Worm (Caenorhabditis elegans) whole organism, midembryonic: ENCODE results near the gene smi-1.

ENCODE experiments used
- T22C8.4 ChIP-seq: fragments of 200-800 bp; sonication (Bioruptor generic); IDR thresholded peaks from 2 replicates; pipeline ENCODE4 v1.3.6; 2022; ENCODE audit warnings: missing genetic modification characterization, missing compliant biosample characterization
- cog-1 ChIP-seq: sonication (generic microtip); optimal IDR thresholded peaks from 2 replicates; lab custom pipeline; 2016; ENCODE audit warnings: missing genetic modification characterization, missing compliant biosample characterization
- flt-1 ChIP-seq: fragments of 200-800 bp; sonication (Bioruptor generic); IDR thresholded peaks from 2 replicates; pipeline ENCODE4 v1.3.6; 2022; ENCODE audit warnings: missing genetic modification characterization, missing compliant biosample characterization
- med-1 ChIP-seq: sonication (generic microtip); optimal IDR thresholded peaks from 2 replicates; lab custom pipeline; 2017; ENCODE audit warnings: missing genetic modification characterization, mild to moderate bottlenecking, missing compliant biosample characterization, antibody characterized with exemption, missing genetic modification reagents; ENCODE audit not compliant: insufficient read depth
- ref-1 ChIP-seq: fragments of 200-800 bp; sonication (Bioruptor generic); conservative IDR thresholded peaks from 2 replicates; pipeline ENCODE4 v1.3.6; 2022; ENCODE audit warnings: missing genetic modification reagents, missing genetic modification characterization, missing compliant biosample characterization
- ztf-23 ChIP-seq: fragments of 200-800 bp; sonication (Bioruptor generic); IDR thresholded peaks from 2 replicates; pipeline ENCODE4 v1.3.6; 2022; ENCODE audit warnings: missing genetic modification reagents, missing genetic modification characterization, missing compliant biosample characterization
- ztf-29 ChIP-seq: fragments of 200-800 bp; sonication (Bioruptor generic); IDR thresholded peaks from 2 replicates; pipeline ENCODE4 v1.3.6; 2022; ENCODE audit warnings: missing genetic modification reagents, missing genetic modification characterization, missing compliant biosample characterization

DNA sequence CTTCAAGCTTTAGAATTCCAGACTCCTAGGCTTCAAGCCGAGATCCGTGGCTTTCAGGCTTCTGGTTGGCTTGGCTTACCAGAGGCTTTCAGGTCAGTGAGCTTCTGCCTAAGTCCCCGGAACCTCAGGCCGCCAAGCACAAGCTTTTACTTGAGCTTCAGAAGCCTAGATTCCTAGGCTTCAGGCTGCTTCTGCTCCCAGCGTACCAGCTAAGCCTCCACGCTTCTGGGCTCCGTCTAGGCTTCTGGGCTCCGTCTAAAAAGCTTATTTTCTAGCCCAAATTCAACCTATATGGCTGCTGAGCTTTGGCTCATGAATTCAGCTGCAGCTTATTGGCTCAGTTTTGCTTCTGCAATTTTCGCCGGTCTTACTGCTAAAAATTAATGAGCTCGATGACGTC, 47.6 kb downstream of the smi-1 start:
- TF ChIP-seq ztf-23 (GFP tag; lab: Robert Waterston, UW) (no peak), T22C8.4 (GFP tag; lab: Robert Waterston, UW) (no peak), flt-1 (GFP tag; lab: Robert Waterston, UW) (no peak), med-1 (GFP tag; lab: Kevin White, UChicago) (no peak), ref-1 (GFP tag; lab: Robert Waterston, UW) (no peak), ztf-29 (no peak), cog-1 (tag; lab: Kevin White, UChicago) (no peak)
